Worm (Caenorhabditis elegans): ENCODE measurements around the gene tph-1.

The tph-1 gene

DNA sequence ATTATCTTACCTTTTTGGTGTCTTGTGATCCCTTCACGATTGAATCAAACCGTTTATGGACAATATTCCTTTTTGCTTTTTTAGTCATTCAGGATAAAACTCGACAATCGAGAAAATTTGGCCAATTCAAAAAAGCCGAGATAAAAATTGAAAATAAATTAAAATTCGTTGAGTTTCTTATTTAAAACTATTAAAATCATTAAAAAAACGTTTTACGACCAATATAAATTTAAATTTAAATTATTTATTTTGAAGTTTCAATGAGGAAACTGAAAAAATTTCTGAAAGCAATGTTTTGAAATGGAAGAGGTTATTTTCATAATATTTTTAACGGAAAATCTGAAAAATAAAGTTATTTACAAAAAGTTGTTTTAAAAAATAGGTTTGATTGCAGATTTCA is 25.9 kb upstream of the tph-1 start, which contains the start of gene ZK1290.15:
Gene ZK1290.15, plus strand, starts transcription at position 301 of the 400 bp plus-strand sequence.
- TF ChIP-seq nhr-12 (tag; optimal IDR thresholded peaks at IDR 0.05), result no peak
- no peak for TF ChIP-seq bed-3 (GFP tag; optimal IDR thresholded peaks at IDR 0.05)
- TF ChIP-seq lsy-2 (tag; optimal IDR thresholded peaks at IDR 0.05), result no peak
- no peak for TF ChIP-seq flh-1 (GFP tag; optimal IDR thresholded peaks at IDR 0.05)
- TF ChIP-seq sem-2 (GFP tag; optimal IDR thresholded peaks at IDR 0.05), result no peak
- TF ChIP-seq unc-120 (tag; optimal IDR thresholded peaks at IDR 0.05; ENCODE audit: poor library complexity, severe bottlenecking), result no peak
- TF ChIP-seq nhr-76 (tag; optimal IDR thresholded peaks at IDR 0.05), result no peak

DNA sequence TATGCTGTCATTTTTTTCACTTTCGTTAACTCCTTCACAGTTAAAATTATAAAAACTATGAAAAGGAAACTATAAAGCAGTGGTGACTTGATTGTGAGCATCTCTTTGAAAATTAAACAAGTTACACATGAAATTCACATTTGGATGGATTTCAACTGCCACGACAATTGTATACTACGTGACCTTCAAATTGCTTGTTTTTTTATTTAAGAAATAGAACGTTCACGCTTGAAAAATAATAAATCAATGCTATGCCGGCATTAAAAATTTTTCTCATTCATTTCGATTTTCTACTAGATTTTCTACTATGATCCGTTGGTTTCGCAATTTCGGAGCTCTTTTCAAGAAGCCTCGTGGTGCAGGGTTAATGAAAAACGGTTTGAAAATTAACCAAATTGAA is 23.7 kb upstream of the tph-1 start, which contains the start of the genes ZK1290.7 and rnh-1.1:
Gene ZK1290.7, minus strand, starts transcription at position 101 of the 400 bp plus-strand sequence.
Gene rnh-1.1, plus strand, starts transcription at position 281 of the 400 bp plus-strand sequence.
- TF ChIP-seq unc-62 (GFP tag; optimal IDR thresholded peaks at IDR 0.05) (no peak), elt-1 (tag; optimal IDR thresholded peaks at IDR 0.05; ENCODE audit: borderline replicate concordance, insufficient read depth) (no peak), blmp-1 (tag; optimal IDR thresholded peaks at IDR 0.05) (no peak), bed-3 (GFP tag; optimal IDR thresholded peaks at IDR 0.05) (no peak), lin-32 (GFP tag; optimal IDR thresholded peaks at IDR 0.05) (no peak), mab-5 (tag; optimal IDR thresholded peaks at IDR 0.05) (no peak), nhr-12 (tag; optimal IDR thresholded peaks at IDR 0.05) (no peak), ceh-83 (GFP tag; optimal IDR thresholded peaks at IDR 0.05) (no peak), ceh-43 (GFP tag; optimal IDR thresholded peaks at IDR 0.05) (no peak), ces-1 (GFP tag; optimal IDR thresholded peaks at IDR 0.05) (no peak), lsy-2 (tag; optimal IDR thresholded peaks at IDR 0.05) (no peak), nhr-237 (tag; optimal IDR thresholded peaks at IDR 0.05) (no peak), elt-3 (tag; optimal IDR thresholded peaks at IDR 0.05) (no peak), mep-1 (tag; optimal IDR thresholded peaks at IDR 0.05) (no peak)

DNA sequence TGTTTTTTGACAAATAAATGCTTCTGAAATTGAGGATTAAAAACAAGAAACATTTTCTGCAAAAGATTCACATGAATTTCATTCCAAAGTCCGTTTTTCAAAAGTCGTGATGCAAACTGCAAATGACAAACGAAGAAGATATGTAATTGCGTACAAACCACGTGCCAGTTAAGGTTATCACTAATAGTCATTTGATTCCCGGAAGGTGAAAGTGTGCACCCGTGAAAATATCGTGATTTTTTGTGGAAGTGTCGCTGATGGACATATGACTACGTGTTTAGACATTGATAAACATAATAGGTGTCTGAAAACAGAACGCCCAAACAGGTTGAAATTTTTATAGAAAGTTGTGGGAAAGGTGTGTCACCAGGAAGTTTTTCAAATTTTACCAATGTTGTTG is 20.9 kb upstream of the tph-1 start:
- TF ChIP-seq lin-32 (GFP tag; optimal IDR thresholded peaks at IDR 0.05), result no peak
- no peak for TF ChIP-seq mab-5 (tag; optimal IDR thresholded peaks at IDR 0.05)
- TF ChIP-seq nhr-2 (tag; optimal IDR thresholded peaks at IDR 0.05), result no peak
- no peak for TF ChIP-seq flh-1 (GFP tag; optimal IDR thresholded peaks at IDR 0.05)
- TF ChIP-seq ces-1 (GFP tag; optimal IDR thresholded peaks at IDR 0.05), result no peak

DNA sequence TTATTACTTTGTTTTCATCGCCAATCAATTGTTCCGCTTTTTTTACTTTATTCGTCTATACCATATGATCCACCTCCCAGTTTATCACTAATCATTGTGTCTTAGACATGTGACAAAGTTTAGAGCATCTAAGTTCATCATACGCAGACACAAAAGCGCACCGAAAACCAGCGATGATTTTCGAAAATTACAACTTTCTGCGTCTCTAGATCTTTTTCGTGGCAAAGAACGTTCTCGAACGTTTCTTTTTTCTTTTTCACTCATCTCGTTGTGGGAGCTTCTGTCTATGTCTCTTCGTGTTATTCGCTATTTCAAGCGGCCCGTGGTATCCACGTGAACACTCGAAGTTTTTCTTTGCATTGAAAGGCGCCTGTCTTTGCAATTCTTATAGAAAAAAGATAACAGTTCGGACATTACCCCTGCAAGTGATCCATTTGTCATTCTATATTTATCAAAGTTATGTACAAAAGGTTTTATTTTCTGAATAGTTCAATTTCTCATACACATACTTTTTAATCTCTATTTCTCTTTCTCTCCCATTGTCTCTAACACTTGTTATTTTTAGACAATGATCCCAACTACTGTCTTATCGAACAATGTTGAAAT is 20.0 kb upstream of the tph-1 start, which contains the start of gene ZK1290.5:
Gene ZK1290.5, plus strand, starts transcription at position 566 of the 606 bp plus-strand sequence.
- TF ChIP-seq unc-120 (tag; optimal IDR thresholded peaks at IDR 0.05; ENCODE audit: poor library complexity, severe bottlenecking), result peak; percentile 70
- TF ChIP-seq pha-4 (tag; optimal IDR thresholded peaks at IDR 0.05), result no peak
- no peak for TF ChIP-seq mls-2 (tag; optimal IDR thresholded peaks at IDR 0.05)
- TF ChIP-seq tbx-8 (GFP tag; optimal IDR thresholded peaks at IDR 0.05), result no peak
- no peak for TF ChIP-seq nhr-28 (tag; optimal IDR thresholded peaks at IDR 0.05)
- no peak for TF ChIP-seq mab-5 (tag; optimal IDR thresholded peaks at IDR 0.05)
- TF ChIP-seq unc-39 (tag; optimal IDR thresholded peaks at IDR 0.05), result no peak
- peak; percentile 46 for TF ChIP-seq nhr-237 (tag; optimal IDR thresholded peaks at IDR 0.05)
- TF ChIP-seq M03D4.4 (tag; optimal IDR thresholded peaks at IDR 0.05), result no peak
- TF ChIP-seq drap-1 (GFP tag; optimal IDR thresholded peaks at IDR 0.05), result no peak
- no peak for TF ChIP-seq ham-2 (GFP tag; optimal IDR thresholded peaks at IDR 0.05)
- TF ChIP-seq lsy-2 (tag; optimal IDR thresholded peaks at IDR 0.05), result no peak
- TF ChIP-seq flh-1 (GFP tag; optimal IDR thresholded peaks at IDR 0.05), result no peak
- no peak for TF ChIP-seq blmp-1 (tag; optimal IDR thresholded peaks at IDR 0.05)
- TF ChIP-seq nhr-2 (tag; optimal IDR thresholded peaks at IDR 0.05), result no peak
- TF ChIP-seq hlh-1 (tag; optimal IDR thresholded peaks at IDR 0.05), result peak; percentile 62
- no peak for TF ChIP-seq nhr-76 (tag; optimal IDR thresholded peaks at IDR 0.05)
- TF ChIP-seq unc-62 (GFP tag; optimal IDR thresholded peaks at IDR 0.05), result peak; percentile 76
- TF ChIP-seq ceh-83 (GFP tag; optimal IDR thresholded peaks at IDR 0.05), result no peak
- no peak for TF ChIP-seq sptf-1 (tag; optimal IDR thresholded peaks at IDR 0.05)
- TF ChIP-seq ztf-11 (tag; optimal IDR thresholded peaks at IDR 0.05), result no peak
- TF ChIP-seq nhr-12 (tag; optimal IDR thresholded peaks at IDR 0.05), result no peak
- no peak for TF ChIP-seq lin-32 (GFP tag; optimal IDR thresholded peaks at IDR 0.05)

DNA sequence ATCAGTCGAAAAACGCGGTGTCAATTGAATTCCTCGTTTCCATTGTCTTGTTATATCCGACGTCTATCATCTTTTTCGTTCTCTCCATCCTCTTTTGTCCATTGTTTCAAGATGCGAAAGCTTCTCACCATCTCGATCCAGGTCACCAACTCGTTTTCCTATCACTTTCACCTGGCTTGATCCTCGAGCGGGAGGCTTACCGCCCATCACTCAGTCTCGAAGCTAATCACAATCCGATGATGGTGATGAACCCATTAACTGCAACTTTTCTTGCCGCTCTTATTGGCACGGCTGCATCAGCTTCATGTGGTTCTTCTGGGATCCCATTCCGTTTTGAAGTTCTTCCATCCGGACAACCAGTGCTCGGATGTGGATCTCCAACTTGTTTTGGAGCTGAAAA is 18.2 kb upstream of the tph-1 start, which contains the start of gene wrt-1:
Gene wrt-1, plus strand, starts transcription at position 53 of the 400 bp plus-strand sequence.
- no peak for TF ChIP-seq unc-39 (tag; optimal IDR thresholded peaks at IDR 0.05)
- TF ChIP-seq ham-2 (GFP tag; optimal IDR thresholded peaks at IDR 0.05), result peak; percentile 13

Measured in whole organism, mixed stage, embryonic.